Fruit fly (Drosophila melanogaster) whole organism, wandering third instar larva: ENCODE results near the gene Cda5.

ENCODE experiments used
- Abd-B ChIP-seq: fragments of >200 bp; optimal IDR thresholded peaks from 2 replicates; lab custom pipeline; 2017; ENCODE audit warnings: missing biosample characterization, missing genetic modification characterization
- CG32264 ChIP-seq: fragments of 200-800 bp; sonication (Bioruptor generic); optimal IDR thresholded peaks from 2 replicates; lab custom pipeline; 2016; ENCODE audit warnings: missing biosample characterization, missing genetic modification characterization
- CG9705 ChIP-seq: fragments of 200-800 bp; sonication (Bioruptor generic); optimal IDR thresholded peaks from 2 replicates; lab custom pipeline; 2018; ENCODE audit warnings: missing biosample characterization, mild to moderate bottlenecking, missing genetic modification characterization
- CrebA ChIP-seq: fragments of 200-800 bp; sonication (Bioruptor generic); optimal IDR thresholded peaks from 2 replicates; lab custom pipeline; 2016; ENCODE audit warnings: missing biosample characterization, mild to moderate bottlenecking, missing genetic modification characterization, borderline replicate concordance
- Dfd ChIP-seq: fragments of >200 bp; optimal IDR thresholded peaks from 2 replicates; lab custom pipeline; 2017; ENCODE audit warnings: missing biosample characterization, missing genetic modification characterization
- Dif ChIP-seq: fragments of 200-275, 200-300 bp; sonication (Bioruptor generic); optimal IDR thresholded peaks from 2 replicates; lab custom pipeline; 2018; ENCODE audit warnings: missing biosample characterization, missing genetic modification characterization; ENCODE audit not compliant: partially characterized antibody
- GATAd ChIP-seq: sonication (Bioruptor generic); optimal IDR thresholded peaks from 2 replicates; lab custom pipeline; 2016; ENCODE audit warnings: missing biosample characterization, missing genetic modification characterization
- HLH106 ChIP-seq: fragments of 200-800 bp; optimal IDR thresholded peaks from 3 replicates; lab custom pipeline; 2019; ENCODE audit warnings: missing biosample characterization, mild to moderate bottlenecking, missing genetic modification characterization, moderate library complexity
- Hnf4 ChIP-seq: fragments of 200-800 bp; sonication (Bioruptor generic); optimal IDR thresholded peaks from 2 replicates; lab custom pipeline; 2016; ENCODE audit warnings: missing biosample characterization, mild to moderate bottlenecking, missing genetic modification characterization
- Hr78 ChIP-seq: fragments of >200 bp; optimal IDR thresholded peaks from 2 replicates; lab custom pipeline; 2017; ENCODE audit warnings: missing biosample characterization, missing genetic modification characterization
- Hr83 ChIP-seq: fragments of 200-300 bp; sonication (Bioruptor generic); optimal IDR thresholded peaks from 2 replicates; lab custom pipeline; 2016; ENCODE audit warnings: missing biosample characterization, mild to moderate bottlenecking, missing genetic modification characterization, moderate library complexity; ENCODE audit not compliant: poor library complexity, severe bottlenecking
- Jra ChIP-seq: sonication (Bioruptor generic); optimal IDR thresholded peaks from 2 replicates; lab custom pipeline; 2016; ENCODE audit warnings: missing biosample characterization, missing genetic modification characterization
- Mio ChIP-seq: sonication (Bioruptor generic); optimal IDR thresholded peaks from 2 replicates; lab custom pipeline; 2016; ENCODE audit warnings: missing biosample characterization, missing genetic modification characterization
- Myc ChIP-seq: fragments of >200 bp; optimal IDR thresholded peaks from 2 replicates; lab custom pipeline; 2017
- N ChIP-seq: fragments of >200 bp; optimal IDR thresholded peaks from 2 replicates; lab custom pipeline; 2018; ENCODE audit warnings: missing biosample characterization, missing external identifiers, missing genetic modification characterization
- OdsH ChIP-seq: fragments of 200-800 bp; sonication (Bioruptor generic); optimal IDR thresholded peaks from 2 replicates; lab custom pipeline; 2016; ENCODE audit warnings: missing biosample characterization, mild to moderate bottlenecking, missing genetic modification characterization
- Rel ChIP-seq, 2 experiments: fragments of 200-800 bp; sonication (Bioruptor generic) in 1 of 2; optimal IDR thresholded peaks; 2 replicates in 1 of 2; 3 replicates in 1 of 2; lab custom pipeline; 2016 to 2019; ENCODE audit warnings: mild to moderate bottlenecking in 2 of 2, missing biosample characterization in 2 of 2, missing genetic modification characterization in 2 of 2, moderate library complexity in 1 of 2
- Sp1 ChIP-seq: fragments of 200-800 bp; sonication (Bioruptor generic); optimal IDR thresholded peaks from 3 replicates; lab custom pipeline; 2019; ENCODE audit warnings: missing biosample characterization, mild to moderate bottlenecking, missing genetic modification characterization, moderate library complexity
- Vsx2 ChIP-seq: fragments of 200-300, 225-300 bp; sonication (Bioruptor generic); optimal IDR thresholded peaks from 2 replicates; lab custom pipeline; 2018; ENCODE audit warnings: missing biosample characterization, missing genetic modification characterization; ENCODE audit not compliant: partially characterized antibody
- br ChIP-seq: fragments of 200-800 bp; sonication (Bioruptor generic); optimal IDR thresholded peaks from 2 replicates; lab custom pipeline; 2016; ENCODE audit warnings: missing biosample characterization, missing genetic modification characterization
- brk ChIP-seq: fragments of 200-800 bp; sonication (Bioruptor generic); optimal IDR thresholded peaks from 2 replicates; lab custom pipeline; 2016; ENCODE audit warnings: missing biosample characterization, mild to moderate bottlenecking, missing genetic modification characterization
- dl ChIP-seq, 2 experiments: fragments of 175-275, 200-275 bp in 1 of 2; fragments of 200-275 bp in 1 of 2; sonication (Bioruptor generic); optimal IDR thresholded peaks; lab custom pipeline; 2018; ENCODE audit warnings: mild to moderate bottlenecking in 2 of 2, missing biosample characterization in 2 of 2, missing genetic modification characterization in 2 of 2, moderate library complexity in 2 of 2; ENCODE audit not compliant: partially characterized antibody in 2 of 2, insufficient read depth in 1 of 2
- dmrt93B ChIP-seq: fragments of 200-800 bp; sonication (Bioruptor generic); optimal IDR thresholded peaks from 2 replicates; lab custom pipeline; 2018; ENCODE audit warnings: missing biosample characterization, mild to moderate bottlenecking, missing genetic modification characterization
- dsf ChIP-seq: sonication (Bioruptor generic); optimal IDR thresholded peaks from 2 replicates; lab custom pipeline; 2016; ENCODE audit warnings: missing biosample characterization, missing genetic modification characterization, borderline replicate concordance
- ey ChIP-seq: fragments of 200-800 bp; sonication (Bioruptor generic); optimal IDR thresholded peaks from 2 replicates; lab custom pipeline; 2016; ENCODE audit warnings: missing biosample characterization, missing genetic modification characterization
- foxo ChIP-seq, 2 experiments: fragments of 200-800 bp; sonication (Bioruptor generic); optimal IDR thresholded peaks; 2 replicates in 1 of 2; 3 replicates in 1 of 2; lab custom pipeline; 2016 to 2017; ENCODE audit warnings: missing biosample characterization in 2 of 2, missing genetic modification characterization in 2 of 2
- fru ChIP-seq: fragments of 200-800 bp; sonication (Bioruptor generic); optimal IDR thresholded peaks from 3 replicates; lab custom pipeline; 2016; ENCODE audit warnings: missing biosample characterization, mild to moderate bottlenecking, missing genetic modification characterization
- h ChIP-seq: fragments of 200-800 bp; sonication (Bioruptor generic); optimal IDR thresholded peaks from 3 replicates; lab custom pipeline; 2016; ENCODE audit warnings: missing biosample characterization, mild to moderate bottlenecking, missing genetic modification characterization
- jim ChIP-seq: fragments of 175-275, 200-325 bp; sonication (Bioruptor generic); optimal IDR thresholded peaks from 2 replicates; lab custom pipeline; 2016; ENCODE audit warnings: missing biosample characterization, mild to moderate bottlenecking, missing genetic modification characterization
- lola ChIP-seq: fragments of >200 bp; optimal IDR thresholded peaks from 2 replicates; lab custom pipeline; 2017; ENCODE audit warnings: missing biosample characterization, missing genetic modification characterization
- pan ChIP-seq: fragments of >200 bp; optimal IDR thresholded peaks from 2 replicates; lab custom pipeline; 2017
- psq ChIP-seq: fragments of 200-800 bp; sonication (Bioruptor generic); optimal IDR thresholded peaks from 3 replicates; lab custom pipeline; 2017; ENCODE audit warnings: missing biosample characterization, mild to moderate bottlenecking, missing genetic modification characterization, moderate library complexity
- rgr ChIP-seq: fragments of 200-800 bp; sonication (Bioruptor generic); optimal IDR thresholded peaks from 3 replicates; lab custom pipeline; 2016; ENCODE audit warnings: missing biosample characterization, mild to moderate bottlenecking, missing genetic modification characterization
- sage ChIP-seq: fragments of 200-800 bp; sonication (Bioruptor generic); optimal IDR thresholded peaks from 2 replicates; lab custom pipeline; 2016; ENCODE audit warnings: missing biosample characterization, mild to moderate bottlenecking, missing genetic modification characterization
- sv ChIP-seq: fragments of 200-800 bp; sonication (Bioruptor generic); optimal IDR thresholded peaks from 3 replicates; lab custom pipeline; 2016; ENCODE audit warnings: missing biosample characterization, missing genetic modification characterization
- tai ChIP-seq: sonication (Bioruptor generic); optimal IDR thresholded peaks from 2 replicates; lab custom pipeline; 2016; ENCODE audit warnings: missing biosample characterization, missing genetic modification characterization
- usp ChIP-seq: fragments of >200 bp; optimal IDR thresholded peaks from 2 replicates; lab custom pipeline; 2017; ENCODE audit warnings: missing biosample characterization, missing genetic modification characterization
- woc ChIP-seq: sonication (Bioruptor generic); optimal IDR thresholded peaks from 2 replicates; lab custom pipeline; 2016; ENCODE audit warnings: missing biosample characterization, mild to moderate bottlenecking, missing genetic modification characterization

The Cda5 gene

dm6 chr2L:78828-79227, 13.6 kb upstream of the Cda5 start:
- TF ChIP-seq woc (GFP tag; lab: Kevin White, UChicago): no peak
- no peak for TF ChIP-seq Rel (GFP tag; optimal IDR thresholded peaks at IDR 0.05; lab: Kevin White, UChicago)
- no peak for TF ChIP-seq Rel (tag; optimal IDR thresholded peaks at IDR 0.05; lab: Kevin White, UChicago)
- no peak for TF ChIP-seq usp (GFP tag; lab: Kevin White, UChicago)
- TF ChIP-seq sv: no peak

dm6 chr2L:76048-76447, 10.8 kb upstream of the Cda5 start, which contains the start of gene CG11374:
CG11374 (plus strand) TSS chr2L:76348.
- TF ChIP-seq brk (GFP tag; lab: Kevin White, UChicago) (no peak), CG32264 (GFP tag; lab: Kevin White, UChicago) (no peak), foxo (GFP tag; optimal IDR thresholded peaks at IDR 0.05; lab: Kevin White, UChicago) (no peak), OdsH (GFP tag; lab: Kevin White, UChicago) (no peak), Hnf4 (GFP tag; lab: Kevin White, UChicago) (no peak)

dm6 chr2L:73760-74388, 8.7 kb upstream of the Cda5 start:
- no peak for TF ChIP-seq CG9705 (GFP tag; lab: Kevin White, UChicago)
- no peak for TF ChIP-seq Jra (GFP tag; lab: Kevin White, UChicago)
- no peak for TF ChIP-seq Dif (GFP tag; lab: Kevin White, UChicago)
- no peak for TF ChIP-seq sage (GFP tag; lab: Kevin White, UChicago)
- TF ChIP-seq CG32264 (GFP tag; lab: Kevin White, UChicago): no peak
- TF ChIP-seq tai (GFP tag; lab: Kevin White, UChicago): no peak
- TF ChIP-seq N (GFP tag; lab: Kevin White, UChicago): no peak
- peak; percentile 4 for TF ChIP-seq Hnf4 (GFP tag; lab: Kevin White, UChicago)
- no peak for TF ChIP-seq br (GFP tag; lab: Kevin White, UChicago)
- TF ChIP-seq Rel (GFP tag; optimal IDR thresholded peaks at IDR 0.05; lab: Kevin White, UChicago): peak; percentile 55
- TF ChIP-seq Rel (tag; optimal IDR thresholded peaks at IDR 0.05; lab: Kevin White, UChicago): peak; percentile 81
- TF ChIP-seq lola: no peak
- no peak for TF ChIP-seq foxo (GFP tag; optimal IDR thresholded peaks at IDR 0.05; lab: Kevin White, UChicago)

dm6 chr2L:72752-73435, 7.7 kb upstream of the Cda5 start:
- TF ChIP-seq CG32264 (GFP tag; lab: Kevin White, UChicago) (no peak), jim (no peak), dmrt93B (GFP tag; lab: Kevin White, UChicago) (no peak), br (GFP tag; lab: Kevin White, UChicago) (peak; percentile 3), Hr78 (GFP tag; lab: Kevin White, UChicago) (no peak), CrebA (GFP tag; lab: Kevin White, UChicago) (no peak), ey (GFP tag; lab: Kevin White, UChicago) (peak; percentile 19), sv (peak; percentile 45), dl (GFP tag; optimal IDR thresholded peaks at IDR 0.05; lab: Kevin White, UChicago; ENCODE audit: insufficient read depth in 1 of 2, partially characterized antibody in 2 of 2) (no peak), tai (GFP tag; lab: Kevin White, UChicago) (peak; percentile 69), OdsH (GFP tag; lab: Kevin White, UChicago) (peak; percentile 33), foxo (GFP tag; optimal IDR thresholded peaks at IDR 0.05; lab: Kevin White, UChicago) (peak in 1 of 2 experiments; percentile 57), CG9705 (GFP tag; lab: Kevin White, UChicago) (no peak), usp (GFP tag; lab: Kevin White, UChicago) (no peak), HLH106 (tag; lab: Kevin White, UChicago) (peak; percentile 5), woc (GFP tag; lab: Kevin White, UChicago) (no peak), lola (no peak), Abd-B (GFP tag; lab: Kevin White, UChicago) (no peak), fru (peak; percentile 79), Dfd (no peak), brk (GFP tag; lab: Kevin White, UChicago) (peak; percentile 65), Hr83 (GFP tag; lab: Kevin White, UChicago) (peak; percentile 76), Dif (GFP tag; lab: Kevin White, UChicago) (no peak), N (GFP tag; lab: Kevin White, UChicago) (no peak), sage (GFP tag; lab: Kevin White, UChicago) (no peak), rgr (GFP tag; lab: Kevin White, UChicago) (peak; percentile 49), psq (peak; percentile 94), Sp1 (GFP tag; lab: Kevin White, UChicago) (no peak), Myc (lab: Kevin White, UChicago) (peak; percentile 80), Jra (GFP tag; lab: Kevin White, UChicago) (no peak), Mio (GFP tag; lab: Kevin White, UChicago) (no peak), Rel (GFP tag; optimal IDR thresholded peaks at IDR 0.05; lab: Kevin White, UChicago) (no peak), Rel (tag; optimal IDR thresholded peaks at IDR 0.05; lab: Kevin White, UChicago) (peak; percentile 89), h (GFP tag; lab: Kevin White, UChicago) (peak; percentile 32), pan (lab: Kevin White, UChicago) (no peak), dsf (GFP tag; lab: Kevin White, UChicago) (no peak), Hnf4 (GFP tag; lab: Kevin White, UChicago) (peak; percentile 64), Vsx2 (GFP tag; lab: Kevin White, UChicago) (no peak), GATAd (GFP tag; lab: Kevin White, UChicago) (no peak)
